Fruit fly (Drosophila melanogaster) whole organism, adult: ENCODE measurements around the gene CG43759.

Experiments
- Crg-1 ChIP-seq: fragments of 200-800 bp; sonication (Bioruptor generic); optimal IDR thresholded peaks from 2 replicates; lab custom pipeline; 2016; ENCODE audit warnings: missing biosample characterization, missing genetic modification characterization
- Hr96 ChIP-seq: fragments of 200-800 bp; sonication (Bioruptor generic); optimal IDR thresholded peaks from 2 replicates; lab custom pipeline; 2016; ENCODE audit warnings: missing biosample characterization, missing genetic modification characterization
- cnc ChIP-seq, 2 experiments: fragments of >200 bp; optimal IDR thresholded peaks; 2 replicates each; lab custom pipeline; 2017

- TF ChIP-seq cnc (optimal IDR thresholded peaks at IDR 0.05; lab: Kevin White, UChicago) = no peak
- no peak for TF ChIP-seq Crg-1 (GFP tag; lab: Kevin White, UChicago)
- TF ChIP-seq Hr96 (GFP tag; lab: Kevin White, UChicago) = no peak
Observed at dm6 chrX:18905152-18905551, 25.0 kb upstream of the CG43759 start.
